Worm (Caenorhabditis elegans) whole organism, late embryonic: Measurements from ENCODE around the gene F26F2.11.

Source experiments
- F13H6.1 ChIP-seq: sonication (generic microtip); optimal IDR thresholded peaks from 2 replicates; lab custom pipeline; 2016; ENCODE audit warnings: missing genetic modification characterization, missing compliant biosample characterization
- ama-1 ChIP-seq: fragments of 150-350 bp; optimal IDR thresholded peaks from 2 replicates; lab custom pipeline; 2014
- ceh-45 ChIP-seq: fragments of 200-800 bp; sonication (Bioruptor generic); IDR thresholded peaks from 2 replicates; pipeline ENCODE4 v1.3.6; 2022; ENCODE audit warnings: missing genetic modification reagents, missing genetic modification characterization, missing compliant biosample characterization
- dmd-4 ChIP-seq: sonication (generic microtip); optimal IDR thresholded peaks from 2 replicates; lab custom pipeline; 2016; ENCODE audit warnings: borderline replicate concordance, missing genetic modification characterization, missing compliant biosample characterization
- hlh-8 ChIP-seq: sonication (generic microtip); optimal IDR thresholded peaks from 2 replicates; lab custom pipeline; 2016; ENCODE audit warnings: missing genotype, missing genetic modification characterization, missing compliant biosample characterization
- lim-6 ChIP-seq: sonication (generic microtip); optimal IDR thresholded peaks from 2 replicates; lab custom pipeline; 2016; ENCODE audit warnings: missing genetic modification characterization, missing compliant biosample characterization
- lin-11 ChIP-seq: fragments of 200-800 bp; sonication (Bioruptor generic); optimal IDR thresholded peaks from 2 replicates; lab custom pipeline; 2018; ENCODE audit warnings: mild to moderate bottlenecking, missing genetic modification characterization, missing compliant biosample characterization
- nfya-1 ChIP-seq: sonication (generic microtip); optimal IDR thresholded peaks from 2 replicates; lab custom pipeline; 2017; ENCODE audit warnings: missing genetic modification characterization, mild to moderate bottlenecking, missing compliant biosample characterization, antibody characterized with exemption, moderate library complexity
- pax-1 ChIP-seq: fragments of 150-350 bp; optimal IDR thresholded peaks from 2 replicates; lab custom pipeline; 2014; ENCODE audit warnings: missing biosample characterization, missing genetic modification characterization
- rnt-1 ChIP-seq: sonication (generic microtip); optimal IDR thresholded peaks from 2 replicates; lab custom pipeline; 2016; ENCODE audit warnings: missing genetic modification characterization, missing compliant biosample characterization
- syd-9 ChIP-seq: sonication (generic microtip); optimal IDR thresholded peaks from 2 replicates; lab custom pipeline; 2016; ENCODE audit warnings: mild to moderate bottlenecking, missing genetic modification characterization, moderate library complexity, missing compliant biosample characterization
- tbx-2 ChIP-seq: sonication (generic microtip); optimal IDR thresholded peaks from 2 replicates; lab custom pipeline; 2016; ENCODE audit warnings: missing genetic modification characterization, missing compliant biosample characterization

DNA sequence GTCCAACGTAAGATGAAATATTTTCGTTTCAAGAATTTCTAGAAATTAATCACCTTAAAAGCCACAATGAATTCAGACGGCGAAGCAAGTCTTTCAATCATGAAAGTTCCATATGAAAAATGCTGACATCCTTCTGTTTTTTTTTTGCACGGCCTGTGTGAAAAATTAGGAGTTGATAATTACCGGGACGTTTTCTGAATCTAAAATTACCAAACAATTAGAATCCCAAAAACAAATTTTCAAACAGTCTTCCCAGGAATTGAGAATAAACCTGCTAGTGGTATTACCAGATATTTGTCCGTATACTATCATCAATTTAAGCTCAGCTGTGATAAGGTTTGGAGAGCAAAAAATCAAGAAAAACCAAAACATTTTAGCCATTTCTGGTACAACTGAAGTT lies 42.8 kb upstream of the F26F2.11 start, which contains the start of gene Y44A6B.3:
- no peak for TF ChIP-seq lin-11 (tag; lab: Kevin White, UChicago)
- no peak for TF ChIP-seq tbx-2
- TF ChIP-seq pax-1 (tag; lab: Kevin White, UChicago) = no peak
- TF ChIP-seq nfya-1 (tag; lab: Kevin White, UChicago) = no peak
- TF ChIP-seq F13H6.1 = no peak
- no peak for TF ChIP-seq lim-6 (tag; lab: Kevin White, UChicago)
- no peak for TF ChIP-seq syd-9 (tag; lab: Kevin White, UChicago)
- no peak for TF ChIP-seq rnt-1 (tag; lab: Kevin White, UChicago)
- TF ChIP-seq dmd-4 (tag; lab: Kevin White, UChicago) = no peak
- TF ChIP-seq hlh-8 (tag; lab: Kevin White, UChicago) = no peak
- no peak for TF ChIP-seq ama-1 (lab: Kevin White, UChicago)
- no peak for TF ChIP-seq ceh-45 (GFP tag; lab: Robert Waterston, UW)
